Fruit fly (Drosophila melanogaster): Measurements from ENCODE around the gene CG32485.
A peak's percentile ranks its signal among the peaks of the same experiment; 100 is the strongest.

CG32485 gene

dm6 chr3L:3036951-3037586 is 13.1 kb upstream of the CG32485 start:
- no peak for TF ChIP-seq Hr39 (optimal IDR thresholded peaks at IDR 0.05)
- TF ChIP-seq pros (GFP tag; optimal IDR thresholded peaks at IDR 0.05) = peak; percentile 8
- TF ChIP-seq CG18011 (GFP tag; optimal IDR thresholded peaks at IDR 0.05) = no peak
- TF ChIP-seq CHES-1-like (GFP tag; optimal IDR thresholded peaks at IDR 0.05) = no peak
- 0 out of 3 replicates have a peak, but pooled peaks have one; percentile 18 for TF ChIP-seq sr (GFP tag; IDR thresholded peaks at IDR 0.05)
- TF ChIP-seq CG12104 (GFP tag; optimal IDR thresholded peaks at IDR 0.05) = no peak
- TF ChIP-seq vfl (GFP tag; optimal IDR thresholded peaks at IDR 0.05) = peak; percentile 13
- no peak for TF ChIP-seq Dp (GFP tag; optimal IDR thresholded peaks at IDR 0.05)
- peak; percentile 41 for TF ChIP-seq Med (GFP tag)
- TF ChIP-seq ken (GFP tag; IDR thresholded peaks at IDR 0.05) = 0 out of 3 replicates have a peak, but pooled peaks have one; percentile 9
- TF ChIP-seq CG6813 (GFP tag; optimal IDR thresholded peaks at IDR 0.05) = no peak
- no peak for TF ChIP-seq CG3847 (GFP tag; IDR thresholded peaks at IDR 0.05)
- TF ChIP-seq br (optimal IDR thresholded peaks at IDR 0.05) = no peak
- TF ChIP-seq ftz-f1 (GFP tag; optimal IDR thresholded peaks at IDR 0.05) = peak; percentile 76
- TF ChIP-seq vvl (GFP tag; IDR thresholded peaks at IDR 0.05) = no peak
- TF ChIP-seq CG15479 (GFP tag; optimal IDR thresholded peaks at IDR 0.05) = no peak
- peak in 1 of 2 experiments; percentile 90 for TF ChIP-seq Pdp1 (GFP tag; optimal IDR thresholded peaks at IDR 0.05)
- TF ChIP-seq CG10431 (GFP tag; optimal IDR thresholded peaks at IDR 0.05) = no peak
- no peak for TF ChIP-seq CG30020 (tag; optimal IDR thresholded peaks at IDR 0.05)
- no peak for TF ChIP-seq kay (GFP tag; optimal IDR thresholded peaks at IDR 0.05)
- no peak for TF ChIP-seq ham (GFP tag; IDR thresholded peaks at IDR 0.05)
- 0 out of 2 replicates have a peak, but pooled peaks have one; percentile 17 for TF ChIP-seq slbo (GFP tag; IDR thresholded peaks at IDR 0.05)
- TF ChIP-seq chinmo (GFP tag; IDR thresholded peaks at IDR 0.05; ENCODE audit: partially characterized antibody) = peak; percentile 81; the same call in 3 of the 4 replicates
- no peak for TF ChIP-seq Rfx (GFP tag; IDR thresholded peaks at IDR 0.05)
- TF ChIP-seq Sox102F (GFP tag; optimal IDR thresholded peaks at IDR 0.05) = no peak
- TF ChIP-seq CG10543 (GFP tag; optimal IDR thresholded peaks at IDR 0.05) = peak; percentile 13
- TF ChIP-seq CG6765 (GFP tag; optimal IDR thresholded peaks at IDR 0.05) = no peak
- peak; percentile 3 for TF ChIP-seq grau (tag; optimal IDR thresholded peaks at IDR 0.05)
- TF ChIP-seq eve (GFP tag; optimal IDR thresholded peaks at IDR 0.05) = no peak
- TF ChIP-seq CG14441 (GFP tag; IDR thresholded peaks at IDR 0.05) = peak; percentile 29; the same call in 1 of the 2 replicates
- no peak for TF ChIP-seq emc (GFP tag; optimal IDR thresholded peaks at IDR 0.05)
- TF ChIP-seq sens (GFP tag) = peak; percentile 38
- no peak for TF ChIP-seq CG18262 (tag; optimal IDR thresholded peaks at IDR 0.05)
- TF ChIP-seq ssp (GFP tag; IDR thresholded peaks at IDR 0.05) = no peak
- TF ChIP-seq CG7987 (GFP tag; optimal IDR thresholded peaks at IDR 0.05) = peak; percentile 53
- no peak for TF ChIP-seq CG9437 (GFP tag; optimal IDR thresholded peaks at IDR 0.05)
- TF ChIP-seq CG18619 (GFP tag; optimal IDR thresholded peaks at IDR 0.05) = no peak
- 0 out of 3 replicates have a peak, but pooled peaks have one; percentile 34 for TF ChIP-seq CG11695 (GFP tag; IDR thresholded peaks at IDR 0.05)
- no peak for TF ChIP-seq pan (optimal IDR thresholded peaks at IDR 0.05)
- no peak for TF ChIP-seq pan (GFP tag; optimal IDR thresholded peaks at IDR 0.05 in 1 of 2, IDR thresholded peaks at IDR 0.05 in 1 of 2)
- TF ChIP-seq oc (tag; optimal IDR thresholded peaks at IDR 0.05) = no peak
- no peak for TF ChIP-seq CG7357 (GFP tag; IDR thresholded peaks at IDR 0.05)
- no peak for TF ChIP-seq fu2 (GFP tag; optimal IDR thresholded peaks at IDR 0.05)
- peak in 1 of 2 experiments; percentile 20 for TF ChIP-seq Hr51 (GFP tag; optimal IDR thresholded peaks at IDR 0.05)
- TF ChIP-seq CTCF (GFP tag; optimal IDR thresholded peaks at IDR 0.05) = no peak
- no peak for TF ChIP-seq yki (optimal IDR thresholded peaks at IDR 0.05)
- no peak for TF ChIP-seq Dll (GFP tag; IDR thresholded peaks at IDR 0.05; ENCODE audit: partially characterized antibody)
- peak; percentile 24; the same call in 1 of the 2 replicates for TF ChIP-seq Adf1 (GFP tag; IDR thresholded peaks at IDR 0.05)
- no peak for TF ChIP-seq CG3407 (GFP tag; optimal IDR thresholded peaks at IDR 0.05)
- TF ChIP-seq Hey (tag; optimal IDR thresholded peaks at IDR 0.05) = no peak
- TF ChIP-seq sd (tag; optimal IDR thresholded peaks at IDR 0.05) = peak; percentile 51
- TF ChIP-seq cg (GFP tag; optimal IDR thresholded peaks at IDR 0.05) = no peak

All from whole organism, embryonic.